Worm (Caenorhabditis elegans) whole organism, L2 larva: ENCODE measurements around the gene Y47D7A.6.

ENCODE experiments used
- Y55F3AM.14 ChIP-seq: fragments of 200-800 bp; sonication (Bioruptor generic); optimal IDR thresholded peaks from 2 replicates; lab custom pipeline; 2018; ENCODE audit warnings: mild to moderate bottlenecking, missing genetic modification characterization, missing compliant biosample characterization
- aly-2 ChIP-seq: fragments of 150-350 bp; optimal IDR thresholded peaks from 2 replicates; lab custom pipeline; 2014; ENCODE audit warnings: missing biosample characterization, missing genetic modification characterization
- ama-1 ChIP-seq: fragments of 150-350 bp; optimal IDR thresholded peaks from 2 replicates; lab custom pipeline; 2018; ENCODE audit warnings: inconsistent platforms
- ceh-16 ChIP-seq: fragments of 150-350 bp; optimal IDR thresholded peaks from 2 replicates; lab custom pipeline; 2014; ENCODE audit warnings: missing biosample characterization, missing genetic modification characterization
- ceh-82 ChIP-seq: fragments of 150-350 bp; optimal IDR thresholded peaks from 2 replicates; lab custom pipeline; 2014; ENCODE audit warnings: missing biosample characterization, missing genetic modification characterization
- dmd-4 ChIP-seq: sonication (generic microtip); optimal IDR thresholded peaks from 2 replicates; lab custom pipeline; 2017; ENCODE audit warnings: missing biosample characterization, missing genetic modification characterization
- egl-27 ChIP-seq: sonication (generic microtip); optimal IDR thresholded peaks from 3 replicates; lab custom pipeline; 2017; ENCODE audit warnings: missing biosample characterization, missing genetic modification reagents, missing genetic modification characterization
- elt-3 ChIP-seq: sonication (generic microtip); optimal IDR thresholded peaks from 2 replicates; lab custom pipeline; 2017; ENCODE audit warnings: missing biosample characterization, missing genetic modification characterization
- fos-1 ChIP-seq: fragments of 150-350 bp; optimal IDR thresholded peaks from 2 replicates; lab custom pipeline; 2014; ENCODE audit warnings: missing biosample characterization, missing genetic modification characterization
- gmeb-1 ChIP-seq: fragments of 150-350 bp; optimal IDR thresholded peaks from 2 replicates; lab custom pipeline; 2014; ENCODE audit warnings: missing biosample characterization, missing genetic modification characterization
- lin-13 ChIP-seq: fragments of 150-350 bp; optimal IDR thresholded peaks from 2 replicates; lab custom pipeline; 2014; ENCODE audit warnings: missing biosample characterization, missing genetic modification reagents, missing genetic modification characterization
- lin-39 ChIP-seq: fragments of 150-350 bp; optimal IDR thresholded peaks from 2 replicates; lab custom pipeline; 2014; ENCODE audit warnings: missing biosample characterization, missing genetic modification reagents, missing genetic modification characterization
- lsy-2 ChIP-seq, 2 experiments: fragments of 150-350 bp in 1 of 2; sonication (generic microtip) in 1 of 2; optimal IDR thresholded peaks; 2 replicates each; lab custom pipeline; 2014 to 2017; ENCODE audit warnings: missing biosample characterization in 2 of 2, missing genetic modification characterization in 2 of 2
- mab-5 ChIP-seq: fragments of 150-350 bp; optimal IDR thresholded peaks from 2 replicates; lab custom pipeline; 2014; ENCODE audit warnings: missing biosample characterization, missing genetic modification characterization
- mbf-1 ChIP-seq: sonication (generic microtip); optimal IDR thresholded peaks from 2 replicates; lab custom pipeline; 2017; ENCODE audit warnings: missing biosample characterization, missing genetic modification characterization
- mdl-1 ChIP-seq, 2 experiments: fragments of 150-350 bp in 1 of 2; sonication (generic microtip) in 1 of 2; optimal IDR thresholded peaks; 2 replicates each; lab custom pipeline; 2017; ENCODE audit warnings: missing biosample characterization in 2 of 2, missing genetic modification characterization in 2 of 2
- nhr-12 ChIP-seq: fragments of 150-350 bp; optimal IDR thresholded peaks from 2 replicates; lab custom pipeline; 2014; ENCODE audit warnings: missing biosample characterization, missing genetic modification characterization
- nhr-129 ChIP-seq: fragments of 150-350 bp; optimal IDR thresholded peaks from 2 replicates; lab custom pipeline; 2014; ENCODE audit warnings: missing biosample characterization, missing genetic modification characterization
- nhr-21 ChIP-seq: fragments of 150-350 bp; optimal IDR thresholded peaks from 2 replicates; lab custom pipeline; 2014; ENCODE audit warnings: missing biosample characterization, missing genetic modification characterization
- nhr-23 ChIP-seq: fragments of 150-350 bp; optimal IDR thresholded peaks from 2 replicates; lab custom pipeline; 2014; ENCODE audit warnings: missing biosample characterization, missing genetic modification reagents, missing genetic modification characterization
- nhr-237 ChIP-seq: fragments of 150-350 bp; optimal IDR thresholded peaks from 2 replicates; lab custom pipeline; 2014; ENCODE audit warnings: missing biosample characterization, missing genetic modification characterization
- nhr-6 ChIP-seq: fragments of 150-350 bp; optimal IDR thresholded peaks from 2 replicates; lab custom pipeline; 2014; ENCODE audit warnings: missing biosample characterization, missing genetic modification characterization
- nhr-77 ChIP-seq: fragments of 150-350 bp; optimal IDR thresholded peaks from 2 replicates; lab custom pipeline; 2014; ENCODE audit warnings: missing biosample characterization, missing genetic modification characterization
- peb-1 ChIP-seq: fragments of 150-350 bp; optimal IDR thresholded peaks from 2 replicates; lab custom pipeline; 2014; ENCODE audit warnings: missing biosample characterization, missing genetic modification characterization
- sem-4 ChIP-seq: fragments of 150-350 bp; optimal IDR thresholded peaks from 2 replicates; lab custom pipeline; 2014; ENCODE audit warnings: missing biosample characterization, missing genetic modification reagents, missing genetic modification characterization
- skn-1 ChIP-seq: sonication (generic microtip); optimal IDR thresholded peaks from 2 replicates; lab custom pipeline; 2017; ENCODE audit warnings: missing biosample characterization, missing genetic modification characterization
- sma-9 ChIP-seq, 2 experiments: fragments of 150-350 bp in 1 of 2; sonication (generic microtip) in 1 of 2; optimal IDR thresholded peaks; 2 replicates each; lab custom pipeline; 2014 to 2016; ENCODE audit warnings: missing genetic modification characterization in 2 of 2, mild to moderate bottlenecking in 1 of 2, missing biosample characterization in 1 of 2, missing compliant biosample characterization in 1 of 2, missing genetic modification reagents in 1 of 2, moderate library complexity in 1 of 2
- unc-39 ChIP-seq: fragments of 150-350 bp; optimal IDR thresholded peaks from 2 replicates; lab custom pipeline; 2014; ENCODE audit warnings: missing biosample characterization, missing genetic modification characterization
- unc-55 ChIP-seq: fragments of 150-350 bp; sonication (generic microtip); optimal IDR thresholded peaks from 3 replicates; lab custom pipeline; 2014; ENCODE audit warnings: missing biosample characterization, missing genetic modification reagents, missing genetic modification characterization
- unc-62 ChIP-seq: fragments of 150-350 bp; optimal IDR thresholded peaks from 2 replicates; lab custom pipeline; 2014; ENCODE audit warnings: missing biosample characterization, missing genetic modification reagents, missing genetic modification characterization
- zag-1 ChIP-seq: fragments of 150-350 bp; optimal IDR thresholded peaks from 2 replicates; lab custom pipeline; 2014; ENCODE audit warnings: missing biosample characterization, missing genetic modification characterization
- ztf-1 ChIP-seq: fragments of 200-800 bp; sonication (Bioruptor generic); conservative IDR thresholded peaks from 2 replicates; pipeline ENCODE4 v1.3.6; 2022; ENCODE audit warnings: missing genetic modification characterization, missing compliant biosample characterization
- ztf-11 ChIP-seq: sonication (generic microtip); optimal IDR thresholded peaks from 2 replicates; lab custom pipeline; 2017; ENCODE audit warnings: missing biosample characterization, missing genetic modification characterization
- ztf-4 ChIP-seq: fragments of 150-350 bp; optimal IDR thresholded peaks from 2 replicates; lab custom pipeline; 2014; ENCODE audit warnings: missing biosample characterization, missing genetic modification characterization

Y47D7A.6 gene

ce11 chrV:4422127-4422526, 4.1 kb upstream of the Y47D7A.6 start, which contains the start of gene skr-7:
TSS of gene skr-7 (plus strand) at chrV:4422427.
- TF ChIP-seq mdl-1 (tag; optimal IDR thresholded peaks at IDR 0.05; lab: Kevin White, UChicago) (no peak), mbf-1 (tag; lab: Kevin White, UChicago) (no peak), nhr-129 (tag; lab: Kevin White, UChicago) (no peak), egl-27 (no peak), ztf-11 (tag; lab: Kevin White, UChicago) (no peak), Y55F3AM.14 (GFP tag; lab: Kevin White, UChicago) (no peak), zag-1 (no peak), peb-1 (tag; lab: Kevin White, UChicago) (no peak), gmeb-1 (tag; lab: Kevin White, UChicago) (no peak), nhr-12 (no peak), nhr-21 (tag; lab: Kevin White, UChicago) (no peak), nhr-23 (tag; lab: Kevin White, UChicago) (no peak), fos-1 (tag; lab: Kevin White, UChicago) (no peak), dmd-4 (tag; lab: Kevin White, UChicago) (no peak)

- TF ChIP-seq sma-9 (GFP tag; optimal IDR thresholded peaks at IDR 0.05; lab: Kevin White, UChicago) (no peak), sma-9 (tag; optimal IDR thresholded peaks at IDR 0.05; lab: Kevin White, UChicago) (no peak), nhr-77 (tag; lab: Kevin White, UChicago) (no peak), unc-62 (GFP tag; lab: Kevin White, UChicago) (no peak), lin-39 (tag; lab: Kevin White, UChicago) (no peak), aly-2 (tag; lab: Kevin White, UChicago) (no peak), lin-13 (GFP tag; lab: Kevin White, UChicago) (no peak), nhr-129 (tag; lab: Kevin White, UChicago) (no peak), Y55F3AM.14 (GFP tag; lab: Kevin White, UChicago) (no peak), nhr-21 (tag; lab: Kevin White, UChicago) (no peak), nhr-12 (no peak), sem-4 (tag; lab: Kevin White, UChicago) (no peak), ztf-4 (no peak), ama-1 (lab: Kevin White, UChicago) (no peak), elt-3 (tag; lab: Kevin White, UChicago) (no peak), dmd-4 (tag; lab: Kevin White, UChicago) (no peak), peb-1 (tag; lab: Kevin White, UChicago) (no peak), ztf-1 (GFP tag; lab: Robert Waterston, UW) (no peak), ceh-16 (tag; lab: Kevin White, UChicago) (no peak), gmeb-1 (tag; lab: Kevin White, UChicago) (no peak), ztf-11 (tag; lab: Kevin White, UChicago) (no peak)
These were observed 3.5 kb upstream of the Y47D7A.6 start, which contains the start of gene skr-14 for ce11 chrV:4421475-4421874. TSS of gene skr-14 (minus strand) at chrV:4421575.

ce11 chrV:4419767-4420322, 1.8 kb upstream of the Y47D7A.6 start, which contains the start of the genes Y47D7A.7 and Y47D7A.2:
TSS of gene Y47D7A.7 (minus strand) at chrV:4419867.
TSS of gene Y47D7A.2 (plus strand) at chrV:4420272.
- TF ChIP-seq lsy-2 (tag; optimal IDR thresholded peaks at IDR 0.05; lab: Kevin White, UChicago) (no peak), unc-55 (no peak)

DNA sequence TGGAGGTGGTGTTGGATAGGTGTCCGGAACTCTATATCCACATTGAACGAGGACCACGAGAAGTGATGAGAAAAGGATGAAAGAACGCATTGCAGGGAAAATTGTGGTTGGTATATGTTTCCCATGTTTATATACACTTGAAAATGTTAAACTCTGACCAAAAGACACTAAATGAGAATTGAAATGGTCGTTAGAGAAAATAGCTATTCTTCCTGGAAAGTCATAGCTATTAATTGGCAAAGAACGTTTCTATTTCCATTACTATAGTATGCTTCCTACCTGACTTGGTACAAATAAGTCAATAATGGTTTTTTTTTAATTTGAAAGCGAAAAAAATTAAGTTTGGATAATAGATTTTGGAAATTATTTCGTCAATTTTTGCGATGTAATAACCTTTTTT, 1.3 kb downstream of the Y47D7A.6 start, which contains the start of gene Y47D7A.18:
Gene Y47D7A.18, minus strand, starts transcription at position 101 of the 400 bp plus-strand sequence.
- TF ChIP-seq mab-5 (tag; lab: Kevin White, UChicago) (no peak), nhr-237 (tag; lab: Kevin White, UChicago) (no peak), skn-1 (tag; lab: Kevin White, UChicago) (no peak), gmeb-1 (tag; lab: Kevin White, UChicago) (no peak), ceh-16 (tag; lab: Kevin White, UChicago) (no peak), ceh-82 (no peak), elt-3 (tag; lab: Kevin White, UChicago) (no peak), unc-39 (tag; lab: Kevin White, UChicago) (no peak), lin-39 (tag; lab: Kevin White, UChicago) (no peak), nhr-12 (no peak), nhr-6 (no peak)
